Fruit fly (Drosophila melanogaster) whole organism, embryonic: ENCODE data around the gene CG13893.
A peak's percentile ranks its signal among the peaks of the same experiment; 100 is the strongest.

ENCODE experiments used
- Adf1 ChIP-seq: fragments of 200-800 bp; sonication (Bioruptor generic); IDR thresholded peaks from 2 replicates; pipeline ENCODE4 v1.3.6; 2022; ENCODE audit warnings: missing biosample characterization, missing genetic modification characterization
- CG10209 ChIP-seq: fragments of 200-800 bp; sonication (Bioruptor generic); optimal IDR thresholded peaks from 3 replicates; lab custom pipeline; 2017; ENCODE audit warnings: missing biosample characterization, mild to moderate bottlenecking, missing genetic modification characterization, missing genetic modification reagents
- CG10543 ChIP-seq: fragments of 200-800 bp; sonication (Bioruptor generic); optimal IDR thresholded peaks from 3 replicates; lab custom pipeline; 2017; ENCODE audit warnings: missing biosample characterization, mild to moderate bottlenecking, missing genetic modification characterization, moderate library complexity
- CG12219 ChIP-seq: fragments of 200-800 bp; sonication (Bioruptor generic); optimal IDR thresholded peaks from 3 replicates; lab custom pipeline; 2018; ENCODE audit warnings: missing biosample characterization, mild to moderate bottlenecking, missing genetic modification characterization
- CG12744 ChIP-seq: fragments of 200-800 bp; sonication (Bioruptor generic); optimal IDR thresholded peaks from 2 replicates; lab custom pipeline; 2016; ENCODE audit warnings: missing biosample characterization, missing genetic modification characterization
- CG14965 ChIP-seq: fragments of 200-800 bp; sonication (Bioruptor generic); optimal IDR thresholded peaks from 2 replicates; lab custom pipeline; 2016; ENCODE audit warnings: missing biosample characterization, missing genetic modification characterization, borderline replicate concordance
- CG16779 ChIP-seq: fragments of 200-800 bp; sonication (Bioruptor generic); IDR thresholded peaks from 2 replicates; pipeline ENCODE4 v1.3.6; 2022; ENCODE audit warnings: missing biosample characterization, missing genetic modification characterization
- CG18619 ChIP-seq: fragments of 200-800 bp; sonication (Bioruptor generic); optimal IDR thresholded peaks from 3 replicates; lab custom pipeline; 2017; ENCODE audit warnings: missing biosample characterization, mild to moderate bottlenecking, missing genetic modification characterization
- CG2199 ChIP-seq: fragments of 200-800 bp; sonication (Bioruptor generic); IDR thresholded peaks from 3 replicates; pipeline ENCODE4 v1.3.6; 2022; ENCODE audit warnings: missing biosample characterization, missing genetic modification characterization
- CG2678 ChIP-seq: fragments of 200-800 bp; sonication (Bioruptor generic); optimal IDR thresholded peaks from 3 replicates; lab custom pipeline; 2019; ENCODE audit warnings: missing biosample characterization, mild to moderate bottlenecking, missing genetic modification characterization, moderate library complexity
- CG31441 ChIP-seq: fragments of 200-800 bp; sonication (Bioruptor generic); IDR thresholded peaks from 2 replicates; pipeline ENCODE4 v1.3.6; 2022; ENCODE audit warnings: missing biosample characterization, missing genetic modification characterization
- CG32772 ChIP-seq: fragments of 200-800 bp; sonication (Bioruptor generic); IDR thresholded peaks from 2 replicates; pipeline ENCODE4 v1.3.6; 2022; ENCODE audit warnings: missing biosample characterization, missing genetic modification characterization
- CG33213 ChIP-seq: fragments of 200-800 bp; sonication (Bioruptor generic); optimal IDR thresholded peaks from 3 replicates; lab custom pipeline; 2016; ENCODE audit warnings: missing biosample characterization, missing genetic modification characterization
- CG34224 ChIP-seq: fragments of 200-800 bp; sonication (Bioruptor generic); IDR thresholded peaks from 3 replicates; pipeline ENCODE4 v1.3.6; 2022; ENCODE audit warnings: missing biosample characterization, missing genetic modification characterization; ENCODE audit not compliant: partially characterized antibody
- CG8388 ChIP-seq: fragments of 200-800 bp; sonication (Bioruptor generic); optimal IDR thresholded peaks from 2 replicates; lab custom pipeline; 2019; ENCODE audit warnings: missing biosample characterization, mild to moderate bottlenecking, missing genetic modification characterization, moderate library complexity
- CG9215 ChIP-seq: fragments of 200-800 bp; sonication (Bioruptor generic); IDR thresholded peaks from 2 replicates; pipeline ENCODE4 v1.3.6; 2022; ENCODE audit warnings: missing biosample characterization, missing genetic modification characterization
- Dek ChIP-seq: fragments of 200-800 bp; sonication (Bioruptor generic); optimal IDR thresholded peaks from 3 replicates; lab custom pipeline; 2019; ENCODE audit warnings: missing biosample characterization, mild to moderate bottlenecking, missing genetic modification characterization, moderate library complexity
- Dip3 ChIP-seq: fragments of 200-800 bp; sonication (Bioruptor generic); optimal IDR thresholded peaks from 3 replicates; lab custom pipeline; 2016; ENCODE audit warnings: missing biosample characterization, missing genetic modification characterization
- E2f1 ChIP-seq: fragments of 200-800 bp; sonication (Bioruptor generic); IDR thresholded peaks from 2 replicates; pipeline ENCODE4 v1.3.6; 2022; ENCODE audit warnings: missing biosample characterization, missing genetic modification characterization
- Gug ChIP-seq: fragments of 200-800 bp; sonication (Bioruptor generic); IDR thresholded peaks from 4 replicates; pipeline ENCODE4 v1.3.6; 2022; ENCODE audit warnings: missing biosample characterization, missing genetic modification characterization
- Hand ChIP-seq: fragments of 200-800 bp; sonication (Bioruptor generic); optimal IDR thresholded peaks from 2 replicates; lab custom pipeline; 2017; ENCODE audit warnings: mild to moderate bottlenecking, missing biosample characterization, missing genetic modification reagents, missing genetic modification characterization
- Hmx ChIP-seq: fragments of 200-800 bp; sonication (Bioruptor generic); optimal IDR thresholded peaks from 2 replicates; lab custom pipeline; 2016; ENCODE audit warnings: missing biosample characterization, missing genetic modification characterization
- NC2β ChIP-seq: fragments of 200-800 bp; sonication (Bioruptor generic); optimal IDR thresholded peaks from 2 replicates; lab custom pipeline; 2016; ENCODE audit warnings: missing biosample characterization, missing genetic modification characterization
- Ptx1 ChIP-seq: fragments of 200-800 bp; sonication (Bioruptor generic); IDR thresholded peaks from 2 replicates; pipeline ENCODE4 v1.3.6; 2022; ENCODE audit warnings: missing biosample characterization, missing genetic modification characterization
- Rfx ChIP-seq: fragments of 200-800 bp; sonication (Bioruptor generic); IDR thresholded peaks from 2 replicates; pipeline ENCODE4 v1.3.6; 2022; ENCODE audit warnings: missing biosample characterization, missing genetic modification characterization
- Sox100B ChIP-seq: fragments of 200-800 bp; sonication (Bioruptor generic); optimal IDR thresholded peaks from 3 replicates; lab custom pipeline; 2018; ENCODE audit warnings: missing biosample characterization, mild to moderate bottlenecking, missing genetic modification characterization
- Sox102F ChIP-seq: fragments of 200-800 bp; sonication (Bioruptor generic); optimal IDR thresholded peaks from 2 replicates; lab custom pipeline; 2018; ENCODE audit warnings: missing biosample characterization, mild to moderate bottlenecking, missing genetic modification characterization, moderate library complexity
- Spps ChIP-seq: fragments of 200-800 bp; sonication (Bioruptor generic); optimal IDR thresholded peaks from 2 replicates; lab custom pipeline; 2018; ENCODE audit warnings: missing biosample characterization, mild to moderate bottlenecking, missing genetic modification characterization
- ac ChIP-seq: fragments of 200-800 bp; sonication (Bioruptor generic); optimal IDR thresholded peaks from 3 replicates; lab custom pipeline; 2017; ENCODE audit warnings: missing biosample characterization, mild to moderate bottlenecking, missing genetic modification characterization
- aop ChIP-seq: fragments of 200-800 bp; sonication (Bioruptor generic); IDR thresholded peaks from 2 replicates; pipeline ENCODE4 v1.3.6; 2022; ENCODE audit warnings: missing biosample characterization, missing genetic modification characterization
- bab2 ChIP-seq: fragments of 200-800 bp; sonication (Bioruptor generic); optimal IDR thresholded peaks from 2 replicates; lab custom pipeline; 2016; ENCODE audit warnings: missing biosample characterization, missing genetic modification characterization
- bcd ChIP-seq: fragments of 200-800 bp; sonication (Bioruptor generic); optimal IDR thresholded peaks from 2 replicates; lab custom pipeline; 2017; ENCODE audit warnings: missing biosample characterization, mild to moderate bottlenecking, missing genetic modification characterization
- chif ChIP-seq, 2 experiments: fragments of 200-800 bp; sonication (Bioruptor generic); optimal IDR thresholded peaks; 3 replicates each; lab custom pipeline; 2016; ENCODE audit warnings: missing biosample characterization in 2 of 2, missing genetic modification characterization in 2 of 2
- chinmo ChIP-seq: fragments of 200-800 bp; sonication (Bioruptor generic); IDR thresholded peaks from 4 replicates; pipeline ENCODE4 v1.3.6; 2022; ENCODE audit warnings: missing biosample characterization, missing genetic modification characterization; ENCODE audit not compliant: partially characterized antibody
- chm ChIP-seq: fragments of 200-800 bp; sonication (Bioruptor generic); IDR thresholded peaks from 2 replicates; pipeline ENCODE4 v1.3.6; 2022; ENCODE audit warnings: missing biosample characterization, missing genetic modification characterization
- dm ChIP-seq: fragments of 200-800 bp; sonication (Bioruptor generic); optimal IDR thresholded peaks from 3 replicates; lab custom pipeline; 2016; ENCODE audit warnings: missing biosample characterization, missing genetic modification characterization
- eyg ChIP-seq: fragments of 200-800 bp; sonication (Bioruptor generic); optimal IDR thresholded peaks from 3 replicates; lab custom pipeline; 2016; ENCODE audit warnings: missing biosample characterization, missing genetic modification characterization
- insv ChIP-seq, 2 experiments: fragments of 200-800 bp; sonication (Bioruptor generic); optimal IDR thresholded peaks; 3 replicates each; lab custom pipeline; 2016 to 2018; ENCODE audit warnings: missing biosample characterization in 2 of 2, missing genetic modification characterization in 2 of 2
- inv ChIP-seq: fragments of 200-800 bp; sonication (Bioruptor generic); IDR thresholded peaks from 2 replicates; pipeline ENCODE4 v1.3.6; 2022; ENCODE audit warnings: missing biosample characterization, missing genetic modification characterization; ENCODE audit not compliant: partially characterized antibody
- jumu ChIP-seq: fragments of 200-800 bp; sonication (Bioruptor generic); optimal IDR thresholded peaks from 3 replicates; lab custom pipeline; 2016; ENCODE audit warnings: missing biosample characterization, missing genetic modification characterization
- kah ChIP-seq: fragments of 200-800 bp; sonication (Bioruptor generic); optimal IDR thresholded peaks from 2 replicates; lab custom pipeline; 2018; ENCODE audit warnings: missing biosample characterization, mild to moderate bottlenecking, missing genetic modification characterization
- lola ChIP-seq, 3 experiments: fragments of >200 bp in 2 of 3; fragments of 200-800 bp in 1 of 3; sonication (Bioruptor generic) in 1 of 3; optimal IDR thresholded peaks; 2 replicates each; lab custom pipeline; 2017 to 2019; ENCODE audit warnings: missing biosample characterization in 3 of 3, missing genetic modification characterization in 3 of 3, mild to moderate bottlenecking in 1 of 3, moderate library complexity in 1 of 3
- nmo ChIP-seq: fragments of 200-800 bp; sonication (Bioruptor generic); optimal IDR thresholded peaks from 2 replicates; lab custom pipeline; 2018; ENCODE audit warnings: missing biosample characterization, mild to moderate bottlenecking, missing genetic modification characterization, moderate library complexity
- prd ChIP-seq, 3 experiments: fragments of >200 bp in 2 of 3; fragments of 200-800 bp in 1 of 3; sonication (Bioruptor generic) in 1 of 3; optimal IDR thresholded peaks in 2 of 3; IDR thresholded peaks in 1 of 3; 2 replicates in 2 of 3; 3 replicates in 1 of 3; pipeline versions ENCODE4 v1.3.6 to Lab custom; 2017 to 2022; ENCODE audit warnings: missing biosample characterization in 1 of 3, missing genetic modification characterization in 1 of 3
- repo ChIP-seq: fragments of 200-800 bp; sonication (Bioruptor generic); optimal IDR thresholded peaks from 2 replicates; lab custom pipeline; 2016; ENCODE audit warnings: missing biosample characterization, missing genetic modification characterization
- seq ChIP-seq: fragments of 200-800 bp; sonication (Bioruptor generic); IDR thresholded peaks from 2 replicates; pipeline ENCODE4 v1.3.6; 2022; ENCODE audit warnings: missing biosample characterization, missing genetic modification characterization
- sr ChIP-seq: fragments of 200-800 bp; sonication (Bioruptor generic); IDR thresholded peaks from 3 replicates; pipeline ENCODE4 v1.3.6; 2022; ENCODE audit warnings: missing biosample characterization, missing genetic modification characterization
- stc ChIP-seq: fragments of 200-800 bp; sonication (Bioruptor generic); IDR thresholded peaks from 2 replicates; pipeline ENCODE4 v1.3.6; 2022; ENCODE audit warnings: missing biosample characterization, missing genetic modification characterization
- toy ChIP-seq: fragments of 200-800 bp; sonication (Bioruptor generic); IDR thresholded peaks from 2 replicates; pipeline ENCODE4 v1.3.6; 2022; ENCODE audit warnings: missing biosample characterization, missing genetic modification characterization

Gene CG13893

DNA sequence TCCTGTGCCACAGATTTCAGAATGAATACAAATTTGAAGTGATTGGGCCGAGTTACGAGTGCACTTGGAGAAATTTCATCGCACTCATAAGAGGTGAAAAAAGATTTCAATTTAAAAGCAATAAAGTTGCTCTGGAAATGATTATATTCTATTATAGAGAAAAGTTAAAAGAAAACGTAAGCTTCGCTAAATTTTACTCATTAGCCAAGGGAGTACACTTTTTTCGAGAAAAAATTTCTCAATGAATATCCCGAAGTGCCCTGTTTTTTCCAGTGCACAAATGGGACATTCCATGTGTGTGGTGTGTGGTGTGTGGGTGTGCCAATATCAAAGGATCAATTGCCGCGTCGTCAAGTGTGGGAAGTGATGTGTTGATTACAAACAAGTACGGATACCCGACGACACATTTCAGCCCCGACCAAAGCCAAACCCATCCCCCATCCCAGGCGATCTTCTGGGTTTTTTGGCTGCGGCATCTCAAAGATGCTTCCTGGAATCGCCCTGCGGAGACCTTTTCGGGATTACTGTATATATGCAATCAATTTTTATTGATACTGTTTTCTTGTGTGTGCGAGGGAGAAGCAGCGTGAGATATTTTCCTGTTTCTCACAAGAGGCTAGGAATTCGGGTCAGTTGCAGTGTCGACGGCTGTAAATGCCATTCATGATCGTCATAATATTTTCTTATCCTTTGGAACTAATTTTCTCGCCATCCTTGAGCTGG, 9.9 kb upstream of the CG13893 start (continued):
- no peak; the same call in 1 of the 2 replicates for TF ChIP-seq Rfx (GFP tag; lab: Robert Waterston, UW)
- peak; percentile 9 to 79 for TF ChIP-seq chif (GFP tag; optimal IDR thresholded peaks at IDR 0.05; lab: Kevin White, UChicago)
- no peak for TF ChIP-seq CG12219 (GFP tag; lab: Kevin White, UChicago)
- peak; percentile 50 for TF ChIP-seq CG10209 (GFP tag; lab: Kevin White, UChicago)
- no peak for TF ChIP-seq aop
- TF ChIP-seq kah (GFP tag; lab: Kevin White, UChicago): no peak
- no peak for TF ChIP-seq seq (GFP tag; lab: Robert Waterston, UW)
- TF ChIP-seq jumu (GFP tag; lab: Kevin White, UChicago): peak; percentile 38
- TF ChIP-seq prd (optimal IDR thresholded peaks at IDR 0.05; lab: Kevin White, UChicago): no peak
- peak; percentile 88 for TF ChIP-seq prd (GFP tag; IDR thresholded peaks at IDR 0.05; lab: Robert Waterston, UW)
- TF ChIP-seq CG2678: peak; percentile 43
- TF ChIP-seq CG31441 (GFP tag; lab: Robert Waterston, UW): peak; percentile 72
- TF ChIP-seq Ptx1 (GFP tag; lab: Robert Waterston, UW): peak; percentile 56
- TF ChIP-seq Sox102F (GFP tag; lab: Kevin White, UChicago): peak; percentile 33
- no peak for TF ChIP-seq Dip3
- peak; percentile 8 for TF ChIP-seq CG33213 (GFP tag; lab: Kevin White, UChicago)
- no peak for TF ChIP-seq CG14965 (GFP tag; lab: Kevin White, UChicago)
- no peak for TF ChIP-seq dm
- no peak for TF ChIP-seq eyg (GFP tag; lab: Kevin White, UChicago)
- peak; percentile 34; the same call in 1 of the 2 replicates for TF ChIP-seq E2f1 (GFP tag; lab: Robert Waterston, UW)
- no peak for TF ChIP-seq sr (GFP tag; lab: Robert Waterston, UW)
- TF ChIP-seq inv: no peak
- TF ChIP-seq Gug (GFP tag; lab: Robert Waterston, UW): peak; percentile 43; the same call in 2 of the 4 replicates
- TF ChIP-seq CG18619 (GFP tag; lab: Kevin White, UChicago): peak; percentile 46
- TF ChIP-seq CG32772 (GFP tag; lab: Robert Waterston, UW): no peak
- no peak for TF ChIP-seq repo (GFP tag; lab: Kevin White, UChicago)
- no peak for TF ChIP-seq insv (GFP tag; optimal IDR thresholded peaks at IDR 0.05; lab: Kevin White, UChicago)
- no peak for TF ChIP-seq Hand (GFP tag; lab: Kevin White, UChicago)
- no peak for TF ChIP-seq Dek (tag; lab: Kevin White, UChicago)
- peak; percentile 77 for TF ChIP-seq ac (GFP tag; lab: Kevin White, UChicago)
- TF ChIP-seq bab2: peak; percentile 45
- peak; percentile 42 for TF ChIP-seq CG8388
- TF ChIP-seq toy: no peak
- peak; percentile 15 for TF ChIP-seq bcd
- 0 out of 2 replicates have a peak, but pooled peaks have one; percentile 6 for TF ChIP-seq stc (GFP tag; lab: Robert Waterston, UW)
- no peak for TF ChIP-seq CG34224 (GFP tag; lab: Robert Waterston, UW)
- no peak for TF ChIP-seq CG2199
- peak; percentile 70 for TF ChIP-seq NC2β (GFP tag; lab: Kevin White, UChicago)
- TF ChIP-seq Adf1 (GFP tag; lab: Robert Waterston, UW): no peak
- TF ChIP-seq Spps: peak; percentile 11
- no peak for TF ChIP-seq CG16779 (GFP tag; lab: Robert Waterston, UW)
- no peak for TF ChIP-seq CG9215 (GFP tag; lab: Robert Waterston, UW)
- no peak for TF ChIP-seq Hmx
- no peak for TF ChIP-seq Sox100B (GFP tag; lab: Kevin White, UChicago)
- TF ChIP-seq CG12744 (GFP tag; lab: Kevin White, UChicago): no peak
- TF ChIP-seq lola (GFP tag; optimal IDR thresholded peaks at IDR 0.05; lab: Kevin White, UChicago): peak in 1 of 3 experiments; percentile 82
- no peak for TF ChIP-seq chinmo
- TF ChIP-seq CG10543: no peak
- peak; percentile 47 for TF ChIP-seq nmo (GFP tag; lab: Kevin White, UChicago)
- 0 out of 2 replicates have a peak, but pooled peaks have one; percentile 6 for TF ChIP-seq chm (GFP tag; lab: Robert Waterston, UW)
